Fruit fly (Drosophila melanogaster) whole organism, wandering third instar larva: ENCODE measurements around the gene NijB.

ENCODE experiments used
- OdsH ChIP-seq: fragments of 200-800 bp; sonication (Bioruptor generic); optimal IDR thresholded peaks from 2 replicates; lab custom pipeline; 2016; ENCODE audit warnings: missing biosample characterization, mild to moderate bottlenecking, missing genetic modification characterization
- fru ChIP-seq: fragments of 200-800 bp; sonication (Bioruptor generic); optimal IDR thresholded peaks from 3 replicates; lab custom pipeline; 2016; ENCODE audit warnings: missing biosample characterization, mild to moderate bottlenecking, missing genetic modification characterization
- pan ChIP-seq: fragments of >200 bp; optimal IDR thresholded peaks from 2 replicates; lab custom pipeline; 2017
- tai ChIP-seq: sonication (Bioruptor generic); optimal IDR thresholded peaks from 2 replicates; lab custom pipeline; 2016; ENCODE audit warnings: missing biosample characterization, missing genetic modification characterization

DNA sequence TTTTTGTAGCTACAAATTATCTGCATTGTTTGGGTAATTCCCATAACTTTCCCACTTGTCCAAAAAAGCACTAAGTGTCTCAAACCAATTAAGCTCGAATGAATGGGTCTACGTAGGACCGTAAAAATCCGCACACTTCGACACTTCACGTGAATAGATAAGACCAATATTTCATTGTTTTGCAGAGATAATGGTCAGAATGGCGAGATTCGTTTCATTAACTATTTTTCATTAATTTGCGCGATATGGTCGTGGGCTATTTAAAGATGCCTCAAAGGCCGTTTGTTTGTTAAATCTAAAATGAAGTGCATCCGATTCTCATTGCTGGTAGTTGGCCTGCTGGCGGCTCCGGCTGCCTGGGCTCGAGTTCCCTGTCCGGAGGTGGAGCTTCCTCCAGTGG is 25.1 kb downstream of the NijB start, which contains the start of gene CG6839:
- TF ChIP-seq pan (lab: Kevin White, UChicago) (no peak), tai (GFP tag; lab: Kevin White, UChicago) (no peak), OdsH (no peak), fru (GFP tag; lab: Kevin White, UChicago) (no peak)
